Worm (Caenorhabditis elegans) whole organism, L3 larva: Measurements from ENCODE around the gene srtx-1.

Source experiments
- egl-27 ChIP-seq: sonication (generic microtip); optimal IDR thresholded peaks from 4 replicates; lab custom pipeline; 2017; ENCODE audit warnings: missing biosample characterization, missing genetic modification reagents, missing genetic modification characterization
- fkh-10 ChIP-seq: sonication (generic microtip); optimal IDR thresholded peaks from 2 replicates; lab custom pipeline; 2017; ENCODE audit warnings: missing biosample characterization, missing genetic modification reagents, missing genetic modification characterization
- nhr-43 ChIP-seq: sonication (generic microtip); optimal IDR thresholded peaks from 2 replicates; lab custom pipeline; 2016; ENCODE audit warnings: mild to moderate bottlenecking, missing genetic modification characterization, missing compliant biosample characterization; ENCODE audit not compliant: poor library complexity, severe bottlenecking
- pha-4 ChIP-seq: fragments of 150-350 bp; optimal IDR thresholded peaks from 2 replicates; lab custom pipeline; 2014; ENCODE audit warnings: missing biosample characterization, missing genetic modification reagents, missing genetic modification characterization

DNA sequence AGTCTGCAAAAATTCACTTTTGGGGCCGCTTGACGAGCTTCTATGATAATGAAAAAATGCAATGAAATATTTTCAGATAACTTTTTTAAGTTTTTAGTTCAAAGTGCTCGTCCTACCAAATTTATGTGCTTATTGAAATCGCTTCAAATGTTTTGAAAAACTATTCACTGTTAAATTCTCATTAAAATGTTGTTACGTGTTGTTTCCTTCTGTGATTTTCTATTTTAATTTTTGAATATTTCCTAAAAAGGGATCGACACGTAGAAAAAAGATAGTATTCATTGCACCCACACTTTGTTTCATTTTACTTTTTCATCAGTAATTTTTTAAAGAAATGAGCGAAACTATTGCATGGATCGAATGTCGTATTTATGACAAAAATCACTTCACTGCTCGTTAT is 2.2 kb upstream of the srtx-1 start, which contains the start of gene B0496.6:
- TF ChIP-seq egl-27 (tag; lab: Kevin White, UChicago) (no peak), fkh-10 (GFP tag; lab: Kevin White, UChicago) (no peak), nhr-43 (tag; lab: Kevin White, UChicago) (no peak), pha-4 (tag; lab: Kevin White, UChicago) (no peak)
